Fruit fly (Drosophila melanogaster) Kc167 (cell line): Measurements from ENCODE around the gene CG8010.

Experiments used
- Sin3A ChIP-seq: fragments of >200 bp; optimal IDR thresholded peaks from 2 replicates; lab custom pipeline; 2018; ENCODE audit warnings: missing external identifiers
- h ChIP-seq: fragments of >200 bp; optimal IDR thresholded peaks from 3 replicates; lab custom pipeline; 2018; ENCODE audit warnings: missing external identifiers
- insv ChIP-seq: fragments of >200 bp; optimal IDR thresholded peaks from 3 replicates; lab custom pipeline; 2018; ENCODE audit warnings: missing external identifiers
- psq ChIP-seq: fragments of >200 bp; optimal IDR thresholded peaks from 2 replicates; lab custom pipeline; 2017; ENCODE audit warnings: missing external identifiers
- ttk ChIP-seq: sonication (Bioruptor generic); optimal IDR thresholded peaks from 2 replicates; lab custom pipeline; 2017; ENCODE audit warnings: missing external identifiers

- no peak for TF ChIP-seq psq
- no peak for TF ChIP-seq h (lab: Kevin White, UChicago)
- TF ChIP-seq Sin3A (lab: Kevin White, UChicago): no peak
- TF ChIP-seq insv (lab: Kevin White, UChicago): no peak
- TF ChIP-seq ttk: no peak
Observed at dm6 chrX:19294953-19295352, 26.3 kb upstream of the CG8010 start.
